Fruit fly (Drosophila melanogaster) whole organism, embryonic: ENCODE measurements around the gene PNPase.

Experiments used
- Blimp-1 ChIP-seq: fragments of 200-800 bp; sonication (Bioruptor generic); optimal IDR thresholded peaks from 3 replicates; lab custom pipeline; 2018; ENCODE audit warnings: missing biosample characterization, missing genetic modification characterization, mild to moderate bottlenecking, moderate library complexity, missing genetic modification reagents
- CG1024 ChIP-seq: fragments of 200-800 bp; sonication (Bioruptor generic); IDR thresholded peaks from 2 replicates; pipeline ENCODE4 v1.3.6; 2022; ENCODE audit warnings: missing biosample characterization, missing genetic modification characterization
- CG11456 ChIP-seq: fragments of 200-800 bp; sonication (Bioruptor generic); IDR thresholded peaks from 3 replicates; pipeline ENCODE4 v1.3.6; 2022; ENCODE audit warnings: missing biosample characterization, missing genetic modification characterization
- CG11696 ChIP-seq: fragments of 200-800 bp; sonication (Bioruptor generic); IDR thresholded peaks from 2 replicates; pipeline ENCODE4 v1.3.6; 2022; ENCODE audit warnings: missing biosample characterization, missing genetic modification characterization
- CG12071 ChIP-seq: fragments of 200-800 bp; sonication (Bioruptor generic); optimal IDR thresholded peaks from 3 replicates; lab custom pipeline; 2018; ENCODE audit warnings: missing biosample characterization, mild to moderate bottlenecking, missing genetic modification characterization
- CG12299 ChIP-seq: fragments of 200-800 bp; sonication (Bioruptor generic); optimal IDR thresholded peaks from 2 replicates; lab custom pipeline; 2018; ENCODE audit warnings: missing biosample characterization, mild to moderate bottlenecking, missing genetic modification characterization
- CG12744 ChIP-seq: fragments of 200-800 bp; sonication (Bioruptor generic); optimal IDR thresholded peaks from 2 replicates; lab custom pipeline; 2016; ENCODE audit warnings: missing biosample characterization, missing genetic modification characterization
- CG13894 ChIP-seq: fragments of 200-800 bp; sonication (Bioruptor generic); optimal IDR thresholded peaks from 3 replicates; lab custom pipeline; 2018; ENCODE audit warnings: missing biosample characterization, mild to moderate bottlenecking, missing genetic modification characterization, moderate library complexity
- CG14050 ChIP-seq: fragments of 200-800 bp; sonication (Bioruptor generic); IDR thresholded peaks from 3 replicates; pipeline ENCODE4 v1.3.6; 2022; ENCODE audit warnings: missing biosample characterization, missing genetic modification characterization
- CG14965 ChIP-seq: fragments of 200-800 bp; sonication (Bioruptor generic); optimal IDR thresholded peaks from 2 replicates; lab custom pipeline; 2016; ENCODE audit warnings: missing biosample characterization, missing genetic modification characterization, borderline replicate concordance
- CG1602 ChIP-seq: fragments of 200-800 bp; sonication (Bioruptor generic); optimal IDR thresholded peaks from 3 replicates; lab custom pipeline; 2016; ENCODE audit warnings: missing biosample characterization, missing genetic modification characterization
- CG2120 ChIP-seq: fragments of 200-800 bp; sonication (Bioruptor generic); optimal IDR thresholded peaks from 3 replicates; lab custom pipeline; 2016; ENCODE audit warnings: missing biosample characterization, missing genetic modification characterization
- CG30431 ChIP-seq: fragments of 200-800 bp; sonication (Bioruptor generic); optimal IDR thresholded peaks from 2 replicates; lab custom pipeline; 2017; ENCODE audit warnings: missing biosample characterization, missing genetic modification characterization
- CG3726 ChIP-seq: fragments of 200-800 bp; sonication (Bioruptor generic); IDR thresholded peaks from 3 replicates; pipeline ENCODE4, ENCODE4 v1.3.6; 2022; ENCODE audit warnings: missing biosample characterization, missing genetic modification characterization
- CG42726 ChIP-seq: fragments of 200-800 bp; sonication (Bioruptor generic); IDR thresholded peaks from 2 replicates; pipeline ENCODE4 v1.3.6; 2022; ENCODE audit warnings: missing biosample characterization, missing genetic modification characterization; ENCODE audit not compliant: partially characterized antibody
- CG5953 ChIP-seq: fragments of 200-800 bp; sonication (Bioruptor generic); IDR thresholded peaks from 2 replicates; pipeline ENCODE4 v1.3.6; 2022; ENCODE audit warnings: missing biosample characterization, missing genetic modification characterization
- CG7786 ChIP-seq: fragments of 200-800 bp; sonication (Bioruptor generic); optimal IDR thresholded peaks from 2 replicates; lab custom pipeline; 2016; ENCODE audit warnings: missing biosample characterization, missing genetic modification characterization
- CG8359 ChIP-seq: fragments of 200-800 bp; sonication (Bioruptor generic); optimal IDR thresholded peaks from 2 replicates; lab custom pipeline; 2017; ENCODE audit warnings: missing biosample characterization, mild to moderate bottlenecking, missing genetic modification characterization, borderline replicate concordance
- CG8388 ChIP-seq: fragments of 200-800 bp; sonication (Bioruptor generic); optimal IDR thresholded peaks from 2 replicates; lab custom pipeline; 2019; ENCODE audit warnings: missing biosample characterization, mild to moderate bottlenecking, missing genetic modification characterization, moderate library complexity
- CG8765 ChIP-seq: fragments of 200-800 bp; sonication (Bioruptor generic); IDR thresholded peaks from 2 replicates; pipeline ENCODE4 v1.3.6; 2022; ENCODE audit warnings: missing biosample characterization, missing genetic modification characterization
- CoRest ChIP-seq: fragments of 200-800 bp; sonication (Bioruptor generic); optimal IDR thresholded peaks from 3 replicates; lab custom pipeline; 2018; ENCODE audit warnings: missing biosample characterization, mild to moderate bottlenecking, missing genetic modification characterization, moderate library complexity
- Deaf1 ChIP-seq: fragments of 200-800 bp; optimal IDR thresholded peaks from 3 replicates; lab custom pipeline; 2019; ENCODE audit warnings: missing biosample characterization, mild to moderate bottlenecking, missing genetic modification characterization, moderate library complexity
- ERR ChIP-seq: fragments of 200-800 bp; sonication (Bioruptor generic); optimal IDR thresholded peaks from 2 replicates; lab custom pipeline; 2016; ENCODE audit warnings: missing biosample characterization, missing genetic modification characterization
- Eip74EF ChIP-seq, 2 experiments: fragments of 200-800 bp in 1 of 2; fragments of >200 bp in 1 of 2; sonication (Bioruptor generic) in 1 of 2; optimal IDR thresholded peaks; 2 replicates each; lab custom pipeline; 2017 to 2019; ENCODE audit warnings: missing biosample characterization in 2 of 2, missing genetic modification characterization in 2 of 2, mild to moderate bottlenecking in 1 of 2, moderate library complexity in 1 of 2
- HLH54F ChIP-seq: fragments of 200-800 bp; sonication (Bioruptor generic); optimal IDR thresholded peaks from 3 replicates; lab custom pipeline; 2016; ENCODE audit warnings: missing biosample characterization, missing genetic modification characterization
- Hr3 ChIP-seq: fragments of 200-800 bp; sonication (Bioruptor generic); optimal IDR thresholded peaks from 3 replicates; lab custom pipeline; 2016; ENCODE audit warnings: missing biosample characterization, missing genetic modification characterization
- Hr39 ChIP-seq: fragments of >200 bp; optimal IDR thresholded peaks from 2 replicates; lab custom pipeline; 2017
- NK7.1 ChIP-seq: fragments of 200-800 bp; sonication (Bioruptor generic); optimal IDR thresholded peaks from 3 replicates; lab custom pipeline; 2016; ENCODE audit warnings: missing biosample characterization, missing genetic modification characterization
- Trl ChIP-seq, 3 experiments: fragments of >200 bp in 2 of 3; fragments of 200-800 bp in 1 of 3; sonication (Bioruptor generic) in 1 of 3; optimal IDR thresholded peaks; 2 replicates in 1 of 3; 3 replicates in 2 of 3; lab custom pipeline; 2016 to 2017; ENCODE audit warnings: missing biosample characterization in 1 of 3, missing genetic modification characterization in 1 of 3
- esg ChIP-seq: fragments of 200-800 bp; sonication (Bioruptor generic); conservative IDR thresholded peaks from 2 replicates; pipeline ENCODE4 v1.3.6; 2022; ENCODE audit warnings: missing biosample characterization, missing genetic modification characterization
- fd102C ChIP-seq: fragments of 200-800 bp; sonication (Bioruptor generic); optimal IDR thresholded peaks from 2 replicates; lab custom pipeline; 2018; ENCODE audit warnings: missing biosample characterization, mild to moderate bottlenecking, missing genetic modification characterization, moderate library complexity
- fd3F ChIP-seq: fragments of 200-800 bp; sonication (Bioruptor generic); optimal IDR thresholded peaks from 2 replicates; lab custom pipeline; 2018; ENCODE audit warnings: missing biosample characterization, mild to moderate bottlenecking, missing genetic modification characterization, moderate library complexity
- fd96Cb ChIP-seq: fragments of 200-800 bp; sonication (Bioruptor generic); optimal IDR thresholded peaks from 2 replicates; lab custom pipeline; 2018; ENCODE audit warnings: missing biosample characterization, mild to moderate bottlenecking, missing genetic modification characterization, moderate library complexity
- grau ChIP-seq: fragments of 200-800 bp; optimal IDR thresholded peaks from 3 replicates; lab custom pipeline; 2019; ENCODE audit warnings: missing biosample characterization, mild to moderate bottlenecking, missing genetic modification characterization, moderate library complexity
- inv ChIP-seq: fragments of 200-800 bp; sonication (Bioruptor generic); IDR thresholded peaks from 2 replicates; pipeline ENCODE4 v1.3.6; 2022; ENCODE audit warnings: missing biosample characterization, missing genetic modification characterization; ENCODE audit not compliant: partially characterized antibody
- mld ChIP-seq: fragments of 200-800 bp; sonication (Bioruptor generic); IDR thresholded peaks from 3 replicates; pipeline ENCODE4 v1.3.6; 2022; ENCODE audit warnings: missing biosample characterization, missing genetic modification characterization; ENCODE audit not compliant: partially characterized antibody
- nmo ChIP-seq: fragments of 200-800 bp; sonication (Bioruptor generic); optimal IDR thresholded peaks from 2 replicates; lab custom pipeline; 2018; ENCODE audit warnings: missing biosample characterization, mild to moderate bottlenecking, missing genetic modification characterization, moderate library complexity
- nom ChIP-seq: fragments of 200-800 bp; sonication (Bioruptor generic); optimal IDR thresholded peaks from 2 replicates; lab custom pipeline; 2017; ENCODE audit warnings: missing biosample characterization, missing genetic modification characterization, mild to moderate bottlenecking, moderate library complexity, missing genetic modification reagents
- odd ChIP-seq: fragments of 200-800 bp; sonication (Bioruptor generic); optimal IDR thresholded peaks from 2 replicates; lab custom pipeline; 2017; ENCODE audit warnings: missing biosample characterization, mild to moderate bottlenecking, missing genetic modification characterization
- onecut ChIP-seq: fragments of 200-800 bp; sonication (Bioruptor generic); IDR thresholded peaks from 2 replicates; pipeline ENCODE4 v1.3.6; 2022; ENCODE audit warnings: missing biosample characterization, missing genetic modification characterization
- pita ChIP-seq: fragments of 200-800 bp; sonication (Bioruptor generic); optimal IDR thresholded peaks from 2 replicates; lab custom pipeline; 2017; ENCODE audit warnings: missing biosample characterization, mild to moderate bottlenecking, missing genetic modification characterization
- pros ChIP-seq: fragments of 200-800 bp; sonication (Bioruptor generic); optimal IDR thresholded peaks from 3 replicates; lab custom pipeline; 2019; ENCODE audit warnings: missing biosample characterization, mild to moderate bottlenecking, missing genetic modification characterization, moderate library complexity
- sd ChIP-seq: fragments of 200-800 bp; sonication (Bioruptor generic); optimal IDR thresholded peaks from 3 replicates; lab custom pipeline; 2018; ENCODE audit warnings: missing biosample characterization, mild to moderate bottlenecking, missing genetic modification characterization, moderate library complexity
- sens ChIP-seq: fragments of 200-800 bp; sonication (Bioruptor generic); peaks from one replicate; lab custom pipeline; 2016; ENCODE audit warnings: missing biosample characterization, missing genetic modification characterization
- usp ChIP-seq: fragments of >200 bp; optimal IDR thresholded peaks from 2 replicates; lab custom pipeline; 2017; ENCODE audit warnings: missing biosample characterization, missing genetic modification characterization
- wdn ChIP-seq: fragments of 200-800 bp; sonication (Bioruptor generic); IDR thresholded peaks from 2 replicates; pipeline ENCODE4 v1.3.6; 2022; ENCODE audit warnings: missing biosample characterization, missing genetic modification characterization
- wek ChIP-seq: fragments of 200-800 bp; sonication (Bioruptor generic); optimal IDR thresholded peaks from 3 replicates; lab custom pipeline; 2018; ENCODE audit warnings: missing biosample characterization, mild to moderate bottlenecking, missing genetic modification characterization, moderate library complexity

The PNPase gene

dm6 chr3R:31384108-31384507, 21.1 kb downstream of the PNPase start (continued):
- TF ChIP-seq grau (tag; lab: Kevin White, UChicago), result peak; percentile 97
- peak; percentile 99 for TF ChIP-seq CG2120
- peak; percentile 94 for TF ChIP-seq CG13894 (tag; lab: Kevin White, UChicago)
- peak; percentile 87 for TF ChIP-seq CG1024 (GFP tag; lab: Robert Waterston, UW)
- TF ChIP-seq CG11456 (GFP tag; lab: Robert Waterston, UW), result peak; percentile 99
- TF ChIP-seq CG8388, result peak; percentile 96
- peak; percentile 94 for TF ChIP-seq Blimp-1 (GFP tag; lab: Kevin White, UChicago)
- TF ChIP-seq CG14965, result peak; percentile 68
- peak; percentile 89 for TF ChIP-seq onecut

dm6 chr3R:31381861-31382260, 23.4 kb downstream of the PNPase start, which contains the start of gene CG1607:
TSS of gene CG1607 (plus strand) at chr3R:31382109.
- TF ChIP-seq fd96Cb (tag; lab: Kevin White, UChicago), result no peak
- TF ChIP-seq CG42726 (GFP tag; lab: Robert Waterston, UW), result no peak
- no peak for TF ChIP-seq ERR (GFP tag; lab: Kevin White, UChicago)
- no peak for TF ChIP-seq sd (tag; lab: Kevin White, UChicago)
- TF ChIP-seq fd102C, result no peak
- TF ChIP-seq CG3726 (GFP tag; lab: Robert Waterston, UW), result 0 out of 3 replicates have a peak, but pooled peaks have one; percentile 22
- TF ChIP-seq pros (GFP tag; lab: Kevin White, UChicago), result no peak
- peak; percentile 79 for TF ChIP-seq Deaf1
- TF ChIP-seq sens (GFP tag; lab: Kevin White, UChicago), result no peak
- peak in 1 of 2 experiments; percentile 10 for TF ChIP-seq Trl (optimal IDR thresholded peaks at IDR 0.05; lab: Kevin White, UChicago)
- TF ChIP-seq Trl (GFP tag; optimal IDR thresholded peaks at IDR 0.05; lab: Kevin White, UChicago), result no peak
- no peak for TF ChIP-seq CG14050 (GFP tag; lab: Robert Waterston, UW)
- TF ChIP-seq inv (GFP tag; lab: Robert Waterston, UW), result no peak

dm6 chr3R:31381216-31381688, 24.0 kb downstream of the PNPase start:
- TF ChIP-seq Hr3 (GFP tag; lab: Kevin White, UChicago) (peak; percentile 47), CG11696 (GFP tag; lab: Robert Waterston, UW) (no peak), pita (peak; percentile 80), usp (GFP tag; lab: Kevin White, UChicago) (no peak), CG5953 (GFP tag; lab: Robert Waterston, UW) (no peak), CG8359 (GFP tag; lab: Kevin White, UChicago) (no peak), CG1602 (no peak), Eip74EF (GFP tag; optimal IDR thresholded peaks at IDR 0.05; lab: Kevin White, UChicago) (no peak), CG12744 (GFP tag; lab: Kevin White, UChicago) (no peak), CG12071 (no peak), NK7.1 (GFP tag; lab: Kevin White, UChicago) (peak; percentile 46), HLH54F (GFP tag; lab: Kevin White, UChicago) (peak; percentile 76), wek (GFP tag; lab: Kevin White, UChicago) (no peak), mld (GFP tag; lab: Robert Waterston, UW) (no peak), fd3F (GFP tag; lab: Kevin White, UChicago) (peak; percentile 12), CoRest (tag; lab: Kevin White, UChicago) (peak; percentile 50), nom (no peak), CG7786 (GFP tag; lab: Kevin White, UChicago) (peak; percentile 73), Hr39 (lab: Kevin White, UChicago) (no peak), wdn (GFP tag; lab: Robert Waterston, UW) (peak; percentile 50; the same call in 1 of the 2 replicates), nmo (GFP tag; lab: Kevin White, UChicago) (peak; percentile 19), Trl (optimal IDR thresholded peaks at IDR 0.05; lab: Kevin White, UChicago) (no peak), Trl (GFP tag; optimal IDR thresholded peaks at IDR 0.05; lab: Kevin White, UChicago) (peak; percentile 54), CG30431 (GFP tag; lab: Kevin White, UChicago) (peak; percentile 6), CG8765 (GFP tag; lab: Robert Waterston, UW) (0 out of 2 replicates have a peak, but pooled peaks have one; percentile 9), odd (GFP tag; lab: Kevin White, UChicago) (peak; percentile 4), esg (0 out of 2 replicates have a peak, but pooled peaks have one; percentile 22), CG12299 (tag; lab: Kevin White, UChicago) (peak; percentile 31)
